Worm (Caenorhabditis elegans) whole organism, late embryonic: ENCODE data around the gene T25C12.3.

Source experiments
- C38D4.7 ChIP-seq: fragments of 200-800 bp; sonication (Bioruptor generic); optimal IDR thresholded peaks from 2 replicates; lab custom pipeline; 2018; ENCODE audit warnings: mild to moderate bottlenecking, missing genetic modification characterization, moderate library complexity, missing compliant biosample characterization
- K09A11.1 ChIP-seq: sonication (generic microtip); optimal IDR thresholded peaks from 2 replicates; lab custom pipeline; 2017; ENCODE audit warnings: antibody characterized with exemption, mild to moderate bottlenecking, missing genetic modification characterization, missing compliant biosample characterization; ENCODE audit not compliant: insufficient read depth
- lim-6 ChIP-seq: sonication (generic microtip); optimal IDR thresholded peaks from 2 replicates; lab custom pipeline; 2016; ENCODE audit warnings: missing genetic modification characterization, missing compliant biosample characterization

DNA sequence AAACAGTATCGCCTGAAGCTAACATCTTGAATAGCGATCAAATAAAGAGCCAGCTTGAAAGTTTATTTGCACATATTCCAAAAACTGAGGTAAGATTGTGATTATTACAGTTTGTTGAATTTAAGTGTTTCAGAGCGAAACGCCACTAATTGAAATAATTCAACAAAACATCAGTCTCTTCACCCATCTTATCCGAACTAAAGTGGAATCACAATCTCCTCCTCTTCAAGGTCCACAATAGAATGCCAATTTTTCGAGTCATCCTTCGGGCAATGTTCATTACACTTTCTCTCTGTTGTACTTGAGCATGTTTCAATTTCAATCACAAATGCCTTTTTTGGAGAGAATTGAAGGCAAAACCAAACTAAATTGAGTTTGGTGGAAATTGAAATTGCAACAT is 15.8 kb downstream of the T25C12.3 start:
- no peak for TF ChIP-seq C38D4.7 (GFP tag; lab: Kevin White, UChicago)
- TF ChIP-seq K09A11.1: no peak
- TF ChIP-seq lim-6 (tag; lab: Kevin White, UChicago): no peak
